Fruit fly (Drosophila melanogaster): ENCODE results near the gene dmGlut.
"Not testable (repeated sequence)": the region's sequence is repeated elsewhere in the genome, so short reads cannot be mapped to it uniquely, and the experiment has no call there.

The dmGlut gene

dm6 chr2L:11990458-11991065 lies 36.7 kb upstream of the dmGlut start, which contains the start of gene escl:
Gene escl, plus strand, starts transcription at chr2L:11990927.
- TF ChIP-seq CG8301 (tag; optimal IDR thresholded peaks at IDR 0.05) (no peak), Pif1A (GFP tag; optimal IDR thresholded peaks at IDR 0.05) (no peak)

- not testable (repeated sequence) for TF ChIP-seq CG4496 (GFP tag; IDR thresholded peaks at IDR 0.05); CG15710 (tag; optimal IDR thresholded peaks at IDR 0.05); CG8301 (tag; optimal IDR thresholded peaks at IDR 0.05)
Measured at dm6 chr2L:11992602-11993001, 34.6 kb upstream of the dmGlut start, which contains the start of gene Ada1-2. Gene Ada1-2, plus strand, starts transcription at chr2L:11992902.

dm6 chr2L:11995332-11995790 lies 31.9 kb upstream of the dmGlut start, which contains the start of the genes CG18789 and Qtzl:
Gene CG18789, minus strand, starts transcription at chr2L:11995432.
Gene Qtzl, plus strand, starts transcription at chr2L:11995740.
- TF ChIP-seq CG9948 (tag; optimal IDR thresholded peaks at IDR 0.05); gl (tag; optimal IDR thresholded peaks at IDR 0.05); CG4496 (GFP tag; IDR thresholded peaks at IDR 0.05): not testable (repeated sequence)

dm6 chr2L:11996509-11996908 lies 30.7 kb upstream of the dmGlut start, which contains the start of gene Ada1-1:
Gene Ada1-1, plus strand, starts transcription at chr2L:11996809.
- not testable (repeated sequence) for TF ChIP-seq CG32121 (GFP tag; IDR thresholded peaks at IDR 0.05); CG8301 (tag; optimal IDR thresholded peaks at IDR 0.05); fd96Ca (GFP tag; IDR thresholded peaks at IDR 0.05)

dm6 chr2L:11999240-11999704 lies 28.0 kb upstream of the dmGlut start, which contains the start of the genes CG18787 and Nfs1:
Gene CG18787, minus strand, starts transcription at chr2L:11999340.
Gene Nfs1, plus strand, starts transcription at chr2L:11999654.
- not testable (repeated sequence) for TF ChIP-seq Snoo (tag; optimal IDR thresholded peaks at IDR 0.05); gl (tag; optimal IDR thresholded peaks at IDR 0.05); CG32121 (GFP tag; IDR thresholded peaks at IDR 0.05)

dm6 chr2L:12001132-12001531 lies 26.1 kb upstream of the dmGlut start:
- TF ChIP-seq CG14655 (GFP tag; optimal IDR thresholded peaks at IDR 0.05) (no peak), Pif1B (GFP tag; optimal IDR thresholded peaks at IDR 0.05) (no peak), CG10348 (GFP tag; IDR thresholded peaks at IDR 0.05) (no peak), CG8301 (tag; optimal IDR thresholded peaks at IDR 0.05) (no peak), EcR (GFP tag; optimal IDR thresholded peaks at IDR 0.05) (peak; percentile 24), CG15710 (tag; optimal IDR thresholded peaks at IDR 0.05) (no peak), CG8159 (tag; optimal IDR thresholded peaks at IDR 0.05) (no peak)

dm6 chr2L:12002051-12002450 lies 25.2 kb upstream of the dmGlut start, which contains the start of gene Hacd1:
Gene Hacd1, minus strand, starts transcription at chr2L:12002266.
- TF ChIP-seq CG9948 (tag; optimal IDR thresholded peaks at IDR 0.05), result no peak
- no peak for TF ChIP-seq rn (GFP tag; IDR thresholded peaks at IDR 0.05)
- TF ChIP-seq CG8159 (tag; optimal IDR thresholded peaks at IDR 0.05), result no peak
- TF ChIP-seq Snoo (tag; optimal IDR thresholded peaks at IDR 0.05), result no peak
- no peak for TF ChIP-seq CG14655 (GFP tag; optimal IDR thresholded peaks at IDR 0.05)
- no peak for TF ChIP-seq CG32121 (GFP tag; IDR thresholded peaks at IDR 0.05)
- TF ChIP-seq CG34367 (tag; optimal IDR thresholded peaks at IDR 0.05), result no peak
- no peak for TF ChIP-seq CG15710 (tag; optimal IDR thresholded peaks at IDR 0.05)
- no peak for TF ChIP-seq D1 (tag; optimal IDR thresholded peaks at IDR 0.05)
- no peak for TF ChIP-seq Pif1A (GFP tag; optimal IDR thresholded peaks at IDR 0.05)
- no peak for TF ChIP-seq fd96Ca (GFP tag; IDR thresholded peaks at IDR 0.05)

- TF ChIP-seq gl (tag; optimal IDR thresholded peaks at IDR 0.05) (peak; percentile 30), Snoo (tag; optimal IDR thresholded peaks at IDR 0.05) (peak; percentile 32), Ets98B (GFP tag; IDR thresholded peaks at IDR 0.05) (no peak), CG10348 (GFP tag; IDR thresholded peaks at IDR 0.05) (no peak), rn (GFP tag; IDR thresholded peaks at IDR 0.05) (no peak), CG13204 (GFP tag; optimal IDR thresholded peaks at IDR 0.05) (peak; percentile 99), CG8159 (tag; optimal IDR thresholded peaks at IDR 0.05) (peak; percentile 38), CG14655 (GFP tag; optimal IDR thresholded peaks at IDR 0.05) (peak; percentile 56), CG17806 (tag; optimal IDR thresholded peaks at IDR 0.05) (peak; percentile 27), EcR (GFP tag; optimal IDR thresholded peaks at IDR 0.05) (peak; percentile 77), Pif1A (GFP tag; optimal IDR thresholded peaks at IDR 0.05) (peak; percentile 34), CG15710 (tag; optimal IDR thresholded peaks at IDR 0.05) (peak; percentile 32)
Measured at dm6 chr2L:12002922-12003791, 24.1 kb upstream of the dmGlut start.

All from whole organism, pupa.